Worm (Caenorhabditis elegans): Measurements from ENCODE around the gene F56C3.3.

The F56C3.3 gene

DNA sequence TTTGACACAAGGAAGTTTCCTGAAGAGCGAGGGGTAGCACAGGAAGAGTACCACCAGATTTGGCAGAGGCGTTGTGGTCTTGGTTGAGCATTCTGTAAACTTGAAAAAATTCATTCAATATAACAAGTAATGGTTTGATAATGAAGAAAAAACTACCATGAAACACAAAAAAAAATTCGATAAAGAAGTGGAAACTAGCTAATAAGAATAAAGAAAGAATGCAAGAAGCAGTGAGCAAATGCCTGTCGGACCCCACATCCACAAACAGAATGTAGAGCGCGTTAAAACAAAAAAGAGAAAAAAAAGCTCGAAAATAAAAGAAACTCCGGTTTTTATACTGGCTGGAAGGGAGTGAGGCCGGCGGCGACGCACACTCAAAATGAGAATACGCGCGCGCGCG, 39.3 kb upstream of the F56C3.3 start, which contains the start of gene H39E20.1:
Gene H39E20.1, minus strand, starts transcription at position 101 of the 400 bp plus-strand sequence.
- TF ChIP-seq lsy-2 (tag; optimal IDR thresholded peaks at IDR 0.05) (no peak), unc-98 (GFP tag; IDR thresholded peaks at IDR 0.05) (no peak), hpl-2 (GFP tag; optimal IDR thresholded peaks at IDR 0.05) (no peak), unc-30 (tag; optimal IDR thresholded peaks at IDR 0.05) (no peak), efl-3 (GFP tag; optimal IDR thresholded peaks at IDR 0.05) (no peak), zip-4 (GFP tag; optimal IDR thresholded peaks at IDR 0.05) (no peak), nhr-76 (tag; optimal IDR thresholded peaks at IDR 0.05) (no peak), C34B4.2 (tag; optimal IDR thresholded peaks at IDR 0.05) (no peak), sox-4 (tag; optimal IDR thresholded peaks at IDR 0.05) (no peak), pax-3 (tag; optimal IDR thresholded peaks at IDR 0.05) (no peak), grh-1 (GFP tag; IDR thresholded peaks at IDR 0.05) (no peak), sptf-1 (tag; optimal IDR thresholded peaks at IDR 0.05) (no peak), ceh-88 (GFP tag; IDR thresholded peaks at IDR 0.05) (no peak), hlh-17 (GFP tag; optimal IDR thresholded peaks at IDR 0.05; ENCODE audit: borderline replicate concordance) (no peak), efl-1 (optimal IDR thresholded peaks at IDR 0.05) (no peak), efl-1 (GFP tag; optimal IDR thresholded peaks at IDR 0.05 in 1 of 2) (no peak)

DNA sequence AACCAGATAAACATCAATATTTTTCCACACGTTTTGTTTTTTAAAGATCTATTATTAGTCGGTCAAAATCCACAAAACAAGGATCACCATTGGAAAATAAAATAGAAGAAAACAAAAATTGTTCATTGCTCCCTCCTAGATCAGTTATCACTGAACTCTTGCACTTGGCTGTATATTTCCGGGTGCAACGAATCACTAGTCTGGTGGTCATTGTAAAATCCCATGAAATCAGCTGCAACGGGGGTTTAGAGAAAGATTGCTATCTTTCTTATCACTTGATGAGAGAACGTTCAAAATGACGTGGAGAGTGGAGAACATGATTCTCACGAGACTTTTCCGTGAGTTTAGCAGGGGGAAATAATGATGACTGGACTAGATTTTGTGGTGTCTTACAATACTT, 37.6 kb upstream of the F56C3.3 start:
- TF ChIP-seq nhr-76 (tag; optimal IDR thresholded peaks at IDR 0.05) (no peak), tbx-2 (tag; optimal IDR thresholded peaks at IDR 0.05) (peak; percentile 33), dsc-1 (tag; optimal IDR thresholded peaks at IDR 0.05) (no peak), elt-2 (tag; optimal IDR thresholded peaks at IDR 0.05) (no peak), lin-13 (GFP tag; optimal IDR thresholded peaks at IDR 0.05) (no peak), nhr-47 (tag; optimal IDR thresholded peaks at IDR 0.05) (no peak), irx-1 (tag; optimal IDR thresholded peaks at IDR 0.05) (no peak), sox-4 (tag; optimal IDR thresholded peaks at IDR 0.05) (no peak), nhr-28 (tag; optimal IDR thresholded peaks at IDR 0.05) (no peak), grh-1 (GFP tag; IDR thresholded peaks at IDR 0.05) (no peak), nhr-77 (tag; optimal IDR thresholded peaks at IDR 0.05) (no peak), fkh-10 (GFP tag; optimal IDR thresholded peaks at IDR 0.05) (no peak), unc-130 (tag; optimal IDR thresholded peaks at IDR 0.05) (no peak), lin-15B (tag; optimal IDR thresholded peaks at IDR 0.05) (no peak), vab-15 (tag; optimal IDR thresholded peaks at IDR 0.05) (no peak), nhr-90 (tag; optimal IDR thresholded peaks at IDR 0.05; ENCODE audit: poor library complexity) (no peak), C16A3.4 (tag; optimal IDR thresholded peaks at IDR 0.05) (no peak), lsy-2 (tag; optimal IDR thresholded peaks at IDR 0.05) (no peak), egl-27 (tag; optimal IDR thresholded peaks at IDR 0.05) (no peak), efl-3 (GFP tag; optimal IDR thresholded peaks at IDR 0.05) (no peak), egl-13 (tag; optimal IDR thresholded peaks at IDR 0.05) (no peak), ceh-82 (tag; optimal IDR thresholded peaks at IDR 0.05) (no peak), sup-37 (GFP tag; optimal IDR thresholded peaks at IDR 0.05) (no peak), skn-1 (tag; optimal IDR thresholded peaks at IDR 0.05) (peak; percentile 35), mep-1 (tag; optimal IDR thresholded peaks at IDR 0.05) (no peak), alr-1 (tag; optimal IDR thresholded peaks at IDR 0.05; ENCODE audit: borderline replicate concordance) (no peak), fkh-4 (tag; optimal IDR thresholded peaks at IDR 0.05; ENCODE audit: borderline replicate concordance) (no peak), nhr-20 (tag; optimal IDR thresholded peaks at IDR 0.05) (peak; percentile 49), pag-3 (tag; optimal IDR thresholded peaks at IDR 0.05; ENCODE audit: borderline replicate concordance, insufficient read depth) (no peak), isw-1 (GFP tag; IDR thresholded peaks at IDR 0.05) (no peak), lin-35 (GFP tag; optimal IDR thresholded peaks at IDR 0.05) (peak in 1 of 2 experiments; percentile 51), nhr-237 (tag; optimal IDR thresholded peaks at IDR 0.05) (no peak), lin-39 (tag; optimal IDR thresholded peaks at IDR 0.05) (no peak), zag-1 (tag; optimal IDR thresholded peaks at IDR 0.05) (no peak), snpc-4 (tag; optimal IDR thresholded peaks at IDR 0.05) (no peak), rnt-1 (tag; optimal IDR thresholded peaks at IDR 0.05) (peak; percentile 39), ets-5 (GFP tag; IDR thresholded peaks at IDR 0.05) (no peak), efl-1 (optimal IDR thresholded peaks at IDR 0.05) (no peak), efl-1 (GFP tag; optimal IDR thresholded peaks at IDR 0.05 in 1 of 2) (no peak), hlh-4 (tag; optimal IDR thresholded peaks at IDR 0.05) (no peak), ztf-11 (tag; optimal IDR thresholded peaks at IDR 0.05) (no peak), ceh-63 (GFP tag; optimal IDR thresholded peaks at IDR 0.05) (no peak), C34B4.2 (tag; optimal IDR thresholded peaks at IDR 0.05) (no peak)
